Fruit fly (Drosophila melanogaster) whole organism, embryonic: ENCODE results near the gene mRpL35.

Experiments
- Ada2b ChIP-seq: fragments of 200-800 bp; sonication (Bioruptor generic); IDR thresholded peaks from 2 replicates; pipeline ENCODE4 v1.3.6; 2022; ENCODE audit warnings: missing biosample characterization, missing genetic modification characterization
- Antp ChIP-seq: fragments of 200-800 bp; sonication (Bioruptor generic); optimal IDR thresholded peaks from 3 replicates; lab custom pipeline; 2016; ENCODE audit warnings: missing biosample characterization, missing genetic modification characterization
- B-H1 ChIP-seq: fragments of 200-800 bp; sonication (Bioruptor generic); IDR thresholded peaks from 3 replicates; pipeline ENCODE4 v1.3.6; 2022; ENCODE audit warnings: missing biosample characterization, missing genetic modification characterization
- CG1024 ChIP-seq: fragments of 200-800 bp; sonication (Bioruptor generic); IDR thresholded peaks from 2 replicates; pipeline ENCODE4 v1.3.6; 2022; ENCODE audit warnings: missing biosample characterization, missing genetic modification characterization
- CG11247 ChIP-seq: fragments of 200-800 bp; sonication (Bioruptor generic); IDR thresholded peaks from 2 replicates; pipeline ENCODE4 v1.3.6; 2022; ENCODE audit warnings: missing biosample characterization, missing genetic modification characterization
- CG12769 ChIP-seq: fragments of 200-800 bp; sonication (Bioruptor generic); optimal IDR thresholded peaks from 2 replicates; lab custom pipeline; 2019; ENCODE audit warnings: missing biosample characterization, mild to moderate bottlenecking, missing genetic modification characterization, moderate library complexity
- CG13296 ChIP-seq: fragments of 200-800 bp; sonication (Bioruptor generic); optimal IDR thresholded peaks from 3 replicates; lab custom pipeline; 2018; ENCODE audit warnings: missing biosample characterization, mild to moderate bottlenecking, missing genetic modification characterization
- CG16813 ChIP-seq: fragments of 200-800 bp; sonication (Bioruptor generic); IDR thresholded peaks from 3 replicates; pipeline ENCODE4 v1.3.6; 2022; ENCODE audit warnings: missing biosample characterization, missing genetic modification characterization; ENCODE audit not compliant: partially characterized antibody
- CG17359 ChIP-seq: fragments of 200-800 bp; sonication (Bioruptor generic); optimal IDR thresholded peaks from 3 replicates; lab custom pipeline; 2018; ENCODE audit warnings: missing biosample characterization, mild to moderate bottlenecking, missing genetic modification characterization, moderate library complexity
- CG18262 ChIP-seq: fragments of 200-800 bp; optimal IDR thresholded peaks from 3 replicates; lab custom pipeline; 2019; ENCODE audit warnings: missing biosample characterization, mild to moderate bottlenecking, missing genetic modification characterization, moderate library complexity
- CG18476 ChIP-seq: fragments of 200-800 bp; sonication (Bioruptor generic); optimal IDR thresholded peaks from 2 replicates; lab custom pipeline; 2016; ENCODE audit warnings: missing biosample characterization, mild to moderate bottlenecking, missing genetic modification characterization
- CG2116 ChIP-seq: fragments of 200-800 bp; sonication (Bioruptor generic); optimal IDR thresholded peaks from 3 replicates; lab custom pipeline; 2018; ENCODE audit warnings: missing biosample characterization, mild to moderate bottlenecking, missing genetic modification characterization
- CG2678 ChIP-seq: fragments of 200-800 bp; sonication (Bioruptor generic); optimal IDR thresholded peaks from 3 replicates; lab custom pipeline; 2019; ENCODE audit warnings: missing biosample characterization, mild to moderate bottlenecking, missing genetic modification characterization, moderate library complexity
- CG2712 ChIP-seq: fragments of 200-800 bp; optimal IDR thresholded peaks from 3 replicates; lab custom pipeline; 2019; ENCODE audit warnings: missing biosample characterization, mild to moderate bottlenecking, missing genetic modification characterization, moderate library complexity
- CG3407 ChIP-seq: fragments of 200-800 bp; sonication (Bioruptor generic); optimal IDR thresholded peaks from 2 replicates; lab custom pipeline; 2018; ENCODE audit warnings: missing biosample characterization, mild to moderate bottlenecking, missing genetic modification characterization
- CG4707 ChIP-seq: fragments of 200-800 bp; sonication (Bioruptor generic); optimal IDR thresholded peaks from 2 replicates; lab custom pipeline; 2018; ENCODE audit warnings: missing biosample characterization, mild to moderate bottlenecking, missing genetic modification characterization, moderate library complexity
- CG6683 ChIP-seq: fragments of 200-800 bp; sonication (Bioruptor generic); optimal IDR thresholded peaks from 2 replicates; lab custom pipeline; 2017; ENCODE audit warnings: missing biosample characterization, mild to moderate bottlenecking, missing genetic modification characterization, missing genetic modification reagents
- CG9215 ChIP-seq: fragments of 200-800 bp; sonication (Bioruptor generic); IDR thresholded peaks from 2 replicates; pipeline ENCODE4 v1.3.6; 2022; ENCODE audit warnings: missing biosample characterization, missing genetic modification characterization
- CG9817 ChIP-seq: fragments of 200-800 bp; sonication (Bioruptor generic); optimal IDR thresholded peaks from 2 replicates; lab custom pipeline; 2018; ENCODE audit warnings: missing biosample characterization, mild to moderate bottlenecking, missing genetic modification characterization, moderate library complexity
- E2f2 ChIP-seq: fragments of 200-800 bp; sonication (Bioruptor generic); IDR thresholded peaks from 2 replicates; pipeline ENCODE4 v1.3.6; 2022; ENCODE audit warnings: missing biosample characterization, missing genetic modification characterization
- HLH4C ChIP-seq: fragments of 200-800 bp; sonication (Bioruptor generic); IDR thresholded peaks from 3 replicates; pipeline ENCODE4 v1.3.6; 2022; ENCODE audit warnings: missing biosample characterization, missing genetic modification characterization; ENCODE audit not compliant: partially characterized antibody
- Hsf ChIP-seq: fragments of 200-800 bp; sonication (Bioruptor generic); optimal IDR thresholded peaks from 3 replicates; lab custom pipeline; 2016; ENCODE audit warnings: missing biosample characterization, missing genetic modification characterization
- Kr ChIP-seq: fragments of 200-800 bp; sonication (Bioruptor generic); optimal IDR thresholded peaks from 2 replicates; lab custom pipeline; 2017; ENCODE audit warnings: missing biosample characterization, mild to moderate bottlenecking, missing genetic modification characterization
- Lhr ChIP-seq: fragments of 200-800 bp; sonication (Bioruptor generic); optimal IDR thresholded peaks from 3 replicates; lab custom pipeline; 2017; ENCODE audit warnings: mild to moderate bottlenecking, missing biosample characterization, missing genetic modification reagents, missing genetic modification characterization
- MESR4 ChIP-seq: fragments of 200-800 bp; sonication (Bioruptor generic); optimal IDR thresholded peaks from 2 replicates; lab custom pipeline; 2018; ENCODE audit warnings: missing biosample characterization, mild to moderate bottlenecking, missing genetic modification characterization, moderate library complexity
- NC2β ChIP-seq: fragments of 200-800 bp; sonication (Bioruptor generic); optimal IDR thresholded peaks from 2 replicates; lab custom pipeline; 2016; ENCODE audit warnings: missing biosample characterization, missing genetic modification characterization
- Stat92E ChIP-seq, 3 experiments: fragments of >200 bp in 2 of 3; fragments of 200-800 bp in 1 of 3; sonication (Bioruptor generic) in 1 of 3; optimal IDR thresholded peaks; 2 replicates each; lab custom pipeline; 2017 to 2019; ENCODE audit warnings: missing biosample characterization in 3 of 3, missing genetic modification characterization in 3 of 3, mild to moderate bottlenecking in 1 of 3, moderate library complexity in 1 of 3
- Vsx1 ChIP-seq: fragments of 200-800 bp; sonication (Bioruptor generic); optimal IDR thresholded peaks from 2 replicates; lab custom pipeline; 2017; ENCODE audit warnings: missing biosample characterization, mild to moderate bottlenecking, missing genetic modification characterization, missing genetic modification reagents
- ash1 ChIP-seq: fragments of 200-800 bp; sonication (Bioruptor generic); optimal IDR thresholded peaks from 2 replicates; lab custom pipeline; 2018; ENCODE audit warnings: missing biosample characterization, mild to moderate bottlenecking, missing genetic modification characterization
- ato ChIP-seq: fragments of 200-800 bp; sonication (Bioruptor generic); IDR thresholded peaks from 2 replicates; pipeline ENCODE4 v1.3.6; 2022; ENCODE audit warnings: missing biosample characterization, missing genetic modification characterization; ENCODE audit not compliant: partially characterized antibody
- dpn ChIP-seq, 2 experiments: fragments of 200-800 bp; sonication (Bioruptor generic); optimal IDR thresholded peaks; 3 replicates each; lab custom pipeline; 2016; ENCODE audit warnings: missing biosample characterization in 2 of 2, missing genetic modification characterization in 2 of 2
- emc ChIP-seq: fragments of 200-800 bp; sonication (Bioruptor generic); optimal IDR thresholded peaks from 2 replicates; lab custom pipeline; 2016; ENCODE audit warnings: missing biosample characterization, missing genetic modification characterization
- en ChIP-seq: fragments of 200-800 bp; sonication (Bioruptor generic); optimal IDR thresholded peaks from 2 replicates; lab custom pipeline; 2016; ENCODE audit warnings: missing biosample characterization, missing genetic modification characterization
- fd3F ChIP-seq: fragments of 200-800 bp; sonication (Bioruptor generic); optimal IDR thresholded peaks from 2 replicates; lab custom pipeline; 2018; ENCODE audit warnings: missing biosample characterization, mild to moderate bottlenecking, missing genetic modification characterization, moderate library complexity
- gfzf ChIP-seq: fragments of 200-800 bp; sonication (Bioruptor generic); optimal IDR thresholded peaks from 2 replicates; lab custom pipeline; 2016; ENCODE audit warnings: missing biosample characterization, mild to moderate bottlenecking, missing genetic modification characterization, moderate library complexity
- gsb ChIP-seq: fragments of 200-800 bp; sonication (Bioruptor generic); IDR thresholded peaks from 2 replicates; pipeline ENCODE4 v1.3.6; 2022; ENCODE audit warnings: missing biosample characterization, missing genetic modification characterization
- hth ChIP-seq: fragments of >200 bp; optimal IDR thresholded peaks from 2 replicates; lab custom pipeline; 2017; ENCODE audit warnings: inconsistent platforms
- kni ChIP-seq: fragments of 200-800 bp; sonication (Bioruptor generic); optimal IDR thresholded peaks from 3 replicates; lab custom pipeline; 2017; ENCODE audit warnings: mild to moderate bottlenecking, missing biosample characterization, missing genetic modification reagents, missing genetic modification characterization
- knrl ChIP-seq: fragments of 200-800 bp; sonication (Bioruptor generic); IDR thresholded peaks from 3 replicates; pipeline ENCODE4 v1.3.6; 2022; ENCODE audit warnings: missing biosample characterization, missing genetic modification characterization; ENCODE audit not compliant: partially characterized antibody
- lbe ChIP-seq: fragments of 200-800 bp; sonication (Bioruptor generic); optimal IDR thresholded peaks from 2 replicates; lab custom pipeline; 2016; ENCODE audit warnings: missing biosample characterization, mild to moderate bottlenecking, missing genetic modification characterization
- nau ChIP-seq: fragments of 200-800 bp; sonication (Bioruptor generic); optimal IDR thresholded peaks from 3 replicates; lab custom pipeline; 2017; ENCODE audit warnings: missing biosample characterization, mild to moderate bottlenecking, missing genetic modification characterization, missing genetic modification reagents
- onecut ChIP-seq: fragments of 200-800 bp; sonication (Bioruptor generic); IDR thresholded peaks from 2 replicates; pipeline ENCODE4 v1.3.6; 2022; ENCODE audit warnings: missing biosample characterization, missing genetic modification characterization
- org-1 ChIP-seq: fragments of 200-800 bp; sonication (Bioruptor generic); optimal IDR thresholded peaks from 2 replicates; lab custom pipeline; 2017; ENCODE audit warnings: missing biosample characterization, missing genetic modification characterization
- peb ChIP-seq: fragments of 200-800 bp; sonication (Bioruptor generic); IDR thresholded peaks from 2 replicates; pipeline ENCODE4 v1.3.6; 2022; ENCODE audit warnings: missing biosample characterization, missing genetic modification characterization
- pum ChIP-seq: fragments of 200-800 bp; sonication (Bioruptor generic); optimal IDR thresholded peaks from 2 replicates; lab custom pipeline; 2016; ENCODE audit warnings: missing biosample characterization, missing genetic modification characterization
- ro ChIP-seq: fragments of 200-800 bp; sonication (Bioruptor generic); IDR thresholded peaks from 2 replicates; pipeline ENCODE4 v1.3.6; 2022; ENCODE audit warnings: missing biosample characterization, missing genetic modification characterization
- sc ChIP-seq, 3 experiments: fragments of >200 bp in 2 of 3; fragments of 200-800 bp in 1 of 3; sonication (Bioruptor generic) in 1 of 3; optimal IDR thresholded peaks; 2 replicates in 2 of 3; 3 replicates in 1 of 3; lab custom pipeline; 2017; ENCODE audit warnings: mild to moderate bottlenecking in 1 of 3, missing biosample characterization in 1 of 3, missing genetic modification characterization in 1 of 3, missing genetic modification reagents in 1 of 3
- sens ChIP-seq: fragments of 200-800 bp; sonication (Bioruptor generic); peaks from one replicate; lab custom pipeline; 2016; ENCODE audit warnings: missing biosample characterization, missing genetic modification characterization
- sim ChIP-seq: fragments of 200-800 bp; sonication (Bioruptor generic); IDR thresholded peaks from 2 replicates; pipeline ENCODE4 v1.3.6; 2022; ENCODE audit warnings: missing biosample characterization, missing genetic modification characterization
- usp ChIP-seq: fragments of >200 bp; optimal IDR thresholded peaks from 2 replicates; lab custom pipeline; 2017; ENCODE audit warnings: missing biosample characterization, missing genetic modification characterization

mRpL35 gene

DNA sequence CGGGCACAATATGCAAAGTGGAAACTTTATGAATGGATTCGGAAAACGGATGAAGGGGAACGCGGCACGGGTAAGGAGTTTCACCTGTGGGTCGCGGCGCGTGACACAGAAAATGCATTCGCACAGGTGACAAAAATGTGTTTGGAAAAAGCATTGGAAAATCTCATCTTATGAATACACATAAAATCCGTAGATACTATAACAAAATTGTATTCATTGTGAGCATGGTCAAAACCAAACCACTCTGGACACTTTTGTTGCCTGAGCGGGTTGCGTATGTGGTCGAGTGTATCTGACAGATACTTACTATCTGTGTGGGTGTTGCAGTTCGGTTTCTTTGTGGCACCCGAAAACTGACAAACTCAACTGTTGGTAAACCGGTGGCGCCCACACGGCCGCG, 16.2 kb downstream of the mRpL35 start (continued):
- TF ChIP-seq onecut (GFP tag; lab: Robert Waterston, UW): no peak
- TF ChIP-seq Lhr: no peak
- TF ChIP-seq CG18476: peak; percentile 18
- no peak for TF ChIP-seq CG2678 (tag; lab: Kevin White, UChicago)
- TF ChIP-seq MESR4 (GFP tag; lab: Kevin White, UChicago): no peak
- peak; percentile 42 for TF ChIP-seq org-1 (GFP tag; lab: Kevin White, UChicago)
- TF ChIP-seq CG4707 (GFP tag; lab: Kevin White, UChicago): no peak
- TF ChIP-seq ato (GFP tag; lab: Robert Waterston, UW): no peak
- peak; percentile 61 for TF ChIP-seq CG17359 (tag; lab: Kevin White, UChicago)
- TF ChIP-seq CG1024 (GFP tag; lab: Robert Waterston, UW): peak; percentile 47; the same call in 1 of the 2 replicates
- no peak for TF ChIP-seq usp (GFP tag; lab: Kevin White, UChicago)
- no peak for TF ChIP-seq nau (GFP tag; lab: Kevin White, UChicago)
- TF ChIP-seq HLH4C (GFP tag; lab: Robert Waterston, UW): no peak
- TF ChIP-seq emc (GFP tag; lab: Kevin White, UChicago): no peak
- no peak for TF ChIP-seq knrl (GFP tag; lab: Robert Waterston, UW)
- no peak for TF ChIP-seq CG9215 (GFP tag; lab: Robert Waterston, UW)
- peak; percentile 51; the same call in 1 of the 2 replicates for TF ChIP-seq CG11247 (GFP tag; lab: Robert Waterston, UW)
- TF ChIP-seq Kr (GFP tag; lab: Kevin White, UChicago): no peak
- no peak for TF ChIP-seq lbe (GFP tag; lab: Kevin White, UChicago)
- no peak for TF ChIP-seq CG16813
- no peak for TF ChIP-seq CG3407 (GFP tag; lab: Kevin White, UChicago)
- no peak for TF ChIP-seq CG9817 (tag; lab: Kevin White, UChicago)
- TF ChIP-seq hth (lab: Kevin White, UChicago): no peak
- peak in 1 of 2 experiments; percentile 54 for TF ChIP-seq dpn (GFP tag; optimal IDR thresholded peaks at IDR 0.05; lab: Kevin White, UChicago)
- peak; percentile 9 for TF ChIP-seq CG2116 (GFP tag; lab: Kevin White, UChicago)
- TF ChIP-seq CG13296 (GFP tag; lab: Kevin White, UChicago): no peak
- TF ChIP-seq CG12769 (tag; lab: Kevin White, UChicago): no peak
- TF ChIP-seq gfzf (GFP tag; lab: Kevin White, UChicago): no peak
- TF ChIP-seq sc (optimal IDR thresholded peaks at IDR 0.05; lab: Kevin White, UChicago): no peak
- no peak for TF ChIP-seq sc (GFP tag; optimal IDR thresholded peaks at IDR 0.05; lab: Kevin White, UChicago)
- TF ChIP-seq sens: peak; percentile 93
- TF ChIP-seq Stat92E (GFP tag; optimal IDR thresholded peaks at IDR 0.05; lab: Kevin White, UChicago): no peak
- peak; percentile 52; the same call in 1 of the 2 replicates for TF ChIP-seq E2f2 (GFP tag; lab: Robert Waterston, UW)
- no peak for TF ChIP-seq CG6683 (GFP tag; lab: Kevin White, UChicago)
- TF ChIP-seq Ada2b (GFP tag; lab: Robert Waterston, UW): peak; percentile 66
- peak; percentile 45 for TF ChIP-seq Hsf (GFP tag; lab: Kevin White, UChicago)
- peak; percentile 29 for TF ChIP-seq Antp (GFP tag; lab: Kevin White, UChicago)
- no peak for TF ChIP-seq fd3F
- no peak for TF ChIP-seq ash1 (GFP tag; lab: Kevin White, UChicago)
- TF ChIP-seq CG18262 (tag; lab: Kevin White, UChicago): peak; percentile 55
- no peak for TF ChIP-seq gsb
- no peak for TF ChIP-seq en (GFP tag; lab: Kevin White, UChicago)
- no peak for TF ChIP-seq kni (GFP tag; lab: Kevin White, UChicago)
- TF ChIP-seq NC2β (GFP tag; lab: Kevin White, UChicago): no peak
- TF ChIP-seq ro (GFP tag; lab: Robert Waterston, UW): no peak
- peak; percentile 74; the same call in 1 of the 2 replicates for TF ChIP-seq sim (GFP tag; lab: Robert Waterston, UW)
- peak; percentile 33 for TF ChIP-seq pum (GFP tag; lab: Kevin White, UChicago)
- TF ChIP-seq peb: 0 out of 2 replicates have a peak, but pooled peaks have one; percentile 27
- TF ChIP-seq B-H1 (GFP tag; lab: Robert Waterston, UW): peak; percentile 42; the same call in 1 of the 3 replicates
- TF ChIP-seq CG2712 (tag; lab: Kevin White, UChicago): peak; percentile 63
- no peak for TF ChIP-seq Vsx1
